Worm (Caenorhabditis elegans): ENCODE data around the gene Y75B8A.39.

Gene Y75B8A.39

DNA sequence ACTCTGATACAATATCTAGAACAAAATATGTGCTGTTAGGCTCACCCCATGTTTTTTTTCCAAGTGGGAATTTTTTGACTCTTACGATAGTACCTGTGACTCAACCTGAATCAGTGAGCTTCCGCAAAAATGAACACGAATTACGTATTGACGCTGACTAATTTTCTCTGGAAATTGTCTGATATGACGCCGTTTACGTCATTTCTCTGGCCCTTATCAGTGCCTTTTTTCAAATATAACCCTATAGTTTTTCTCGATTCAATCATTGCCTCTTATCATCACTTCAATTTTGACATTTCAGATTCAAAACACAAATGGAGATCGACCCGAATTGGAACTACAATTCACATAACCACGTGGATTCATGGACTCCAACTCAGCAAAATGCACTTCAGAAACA, 5.8 kb downstream of the Y75B8A.39 start, which contains the start of gene Y75B8A.28:
Gene Y75B8A.28, plus strand, starts transcription at position 296 of the 400 bp plus-strand sequence.
- TF ChIP-seq attf-3 (GFP tag; conservative IDR thresholded peaks at IDR 0.05) (no peak), him-1 (tag; optimal IDR thresholded peaks at IDR 0.05) (no peak), atf-7 (tag; optimal IDR thresholded peaks at IDR 0.05) (peak; percentile 49), nhr-80 (tag; optimal IDR thresholded peaks at IDR 0.05) (peak; percentile 90), die-1 (tag; optimal IDR thresholded peaks at IDR 0.05) (no peak), hlh-26 (GFP tag; conservative IDR thresholded peaks at IDR 0.05) (no peak), egl-18 (GFP tag; IDR thresholded peaks at IDR 0.05) (no peak), Y67H2A.10 (GFP tag; conservative IDR thresholded peaks at IDR 0.05) (no peak), B0019.2 (GFP tag; conservative IDR thresholded peaks at IDR 0.05) (no peak), nhr-179 (tag; optimal IDR thresholded peaks at IDR 0.05) (no peak), dpl-1 (GFP tag; optimal IDR thresholded peaks at IDR 0.05) (no peak), mes-4 (tag; optimal IDR thresholded peaks at IDR 0.05) (no peak), egrh-3 (GFP tag; IDR thresholded peaks at IDR 0.05) (no peak), F37B4.10 (GFP tag; IDR thresholded peaks at IDR 0.05) (no peak), C06A6.2 (GFP tag; conservative IDR thresholded peaks at IDR 0.05) (no peak), ets-4 (GFP tag; optimal IDR thresholded peaks at IDR 0.05) (no peak), attf-5 (GFP tag; optimal IDR thresholded peaks at IDR 0.05) (no peak), cebp-1 (GFP tag; IDR thresholded peaks at IDR 0.05) (no peak), cebp-1 (tag; optimal IDR thresholded peaks at IDR 0.05) (peak; percentile 8), ztf-22 (GFP tag; optimal IDR thresholded peaks at IDR 0.05) (peak; percentile 80), let-607 (tag; optimal IDR thresholded peaks at IDR 0.05) (peak in 1 of 2 experiments; percentile 26), F57C9.4 (tag; optimal IDR thresholded peaks at IDR 0.05) (no peak), T26A5.8 (tag; optimal IDR thresholded peaks at IDR 0.05) (no peak), nhr-90 (tag; optimal IDR thresholded peaks at IDR 0.05) (no peak), ztf-3 (GFP tag; optimal IDR thresholded peaks at IDR 0.05) (no peak), lir-1 (GFP tag; conservative IDR thresholded peaks at IDR 0.05) (no peak), zfh-2 (GFP tag; conservative IDR thresholded peaks at IDR 0.05) (no peak), B0261.1 (tag; optimal IDR thresholded peaks at IDR 0.05) (no peak), athp-1 (tag; optimal IDR thresholded peaks at IDR 0.05) (no peak), F33H1.4 (GFP tag; IDR thresholded peaks at IDR 0.05) (no peak), ceh-27 (GFP tag; optimal IDR thresholded peaks at IDR 0.05) (no peak), sptf-2 (GFP tag; optimal IDR thresholded peaks at IDR 0.05) (no peak), cebp-2 (GFP tag; IDR thresholded peaks at IDR 0.05) (no peak), attf-6 (GFP tag; IDR thresholded peaks at IDR 0.05) (no peak), B0035.1 (tag; optimal IDR thresholded peaks at IDR 0.05) (no peak), F55B11.4 (tag; optimal IDR thresholded peaks at IDR 0.05; ENCODE audit: borderline replicate concordance, insufficient read depth) (no peak), ztf-28 (GFP tag; IDR thresholded peaks at IDR 0.05) (no peak), unc-62 (GFP tag; optimal IDR thresholded peaks at IDR 0.05) (peak; percentile 77), snpc-3.4 (tag; optimal IDR thresholded peaks at IDR 0.05) (no peak)

DNA sequence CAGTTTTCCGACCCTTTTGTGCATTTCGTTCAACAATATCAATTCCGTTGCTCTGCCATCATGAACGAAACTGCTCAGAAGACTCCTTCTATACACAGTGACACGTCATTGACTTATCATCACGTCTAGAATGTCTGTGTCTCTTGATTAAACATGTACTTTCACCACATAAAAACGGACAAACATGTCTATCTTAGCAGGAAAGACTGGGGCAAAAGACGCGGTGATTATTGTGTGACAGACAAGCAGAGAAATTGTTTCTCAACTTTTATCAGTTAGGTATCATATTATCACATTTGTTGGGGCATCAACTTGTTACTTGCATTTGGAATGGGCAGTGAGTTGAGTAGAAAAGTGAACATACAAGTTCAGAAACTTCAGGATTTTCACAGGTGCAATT, 12.3 kb downstream of the Y75B8A.39 start:
- TF ChIP-seq attf-5 (GFP tag; optimal IDR thresholded peaks at IDR 0.05) (peak; percentile 19), unc-62 (GFP tag; optimal IDR thresholded peaks at IDR 0.05) (no peak), dox-1 (GFP tag; IDR thresholded peaks at IDR 0.05) (peak; percentile 50; the same call in 1 of the 2 replicates), B0019.2 (GFP tag; conservative IDR thresholded peaks at IDR 0.05) (no peak), F10E7.11 (tag; optimal IDR thresholded peaks at IDR 0.05) (no peak), xnd-1 (tag; optimal IDR thresholded peaks at IDR 0.05) (no peak), cebp-2 (GFP tag; IDR thresholded peaks at IDR 0.05) (no peak), somi-1 (GFP tag; optimal IDR thresholded peaks at IDR 0.05) (no peak), pha-4 (tag; optimal IDR thresholded peaks at IDR 0.05) (no peak), hmg-1.2 (GFP tag; IDR thresholded peaks at IDR 0.05) (peak; percentile 43; the same call in 1 of the 2 replicates), snpc-1.3 (tag; optimal IDR thresholded peaks at IDR 0.05; ENCODE audit: insufficient read depth) (no peak), ztf-3 (GFP tag; optimal IDR thresholded peaks at IDR 0.05) (no peak), hlh-26 (GFP tag; conservative IDR thresholded peaks at IDR 0.05) (no peak), zim-3 (tag; optimal IDR thresholded peaks at IDR 0.05) (no peak), atf-7 (tag; optimal IDR thresholded peaks at IDR 0.05) (peak; percentile 64), ztf-28 (GFP tag; IDR thresholded peaks at IDR 0.05) (no peak), ekl-4 (GFP tag; IDR thresholded peaks at IDR 0.05) (no peak), F57A8.1 (GFP tag; optimal IDR thresholded peaks at IDR 0.05) (no peak), nhr-80 (tag; optimal IDR thresholded peaks at IDR 0.05) (peak; percentile 91), nhr-90 (tag; optimal IDR thresholded peaks at IDR 0.05) (peak; percentile 20)

Data from whole organism, young adult.